Worm (Caenorhabditis elegans): ENCODE measurements around the gene bca-2.

- TF ChIP-seq tra-1 (GFP tag; IDR thresholded peaks at IDR 0.05) (no peak), nhr-102 (tag; optimal IDR thresholded peaks at IDR 0.05) (no peak), ceh-44 (GFP tag; IDR thresholded peaks at IDR 0.05) (no peak), nhr-28 (tag; optimal IDR thresholded peaks at IDR 0.05) (no peak), aha-1 (tag) (peak; percentile 35), zip-2 (tag; optimal IDR thresholded peaks at IDR 0.05) (no peak), R02D3.7 (tag; optimal IDR thresholded peaks at IDR 0.05) (no peak), ZK546.5 (tag; optimal IDR thresholded peaks at IDR 0.05) (no peak), zag-1 (tag; optimal IDR thresholded peaks at IDR 0.05) (no peak), ces-1 (GFP tag; optimal IDR thresholded peaks at IDR 0.05) (no peak), lir-3 (tag; optimal IDR thresholded peaks at IDR 0.05) (no peak)
These were observed 5.5 kb upstream of the bca-2 start for ce11 chrIV:17105578-17105977.
